Worm (Caenorhabditis elegans): ENCODE results near the gene lurp-3.

Gene lurp-3

DNA sequence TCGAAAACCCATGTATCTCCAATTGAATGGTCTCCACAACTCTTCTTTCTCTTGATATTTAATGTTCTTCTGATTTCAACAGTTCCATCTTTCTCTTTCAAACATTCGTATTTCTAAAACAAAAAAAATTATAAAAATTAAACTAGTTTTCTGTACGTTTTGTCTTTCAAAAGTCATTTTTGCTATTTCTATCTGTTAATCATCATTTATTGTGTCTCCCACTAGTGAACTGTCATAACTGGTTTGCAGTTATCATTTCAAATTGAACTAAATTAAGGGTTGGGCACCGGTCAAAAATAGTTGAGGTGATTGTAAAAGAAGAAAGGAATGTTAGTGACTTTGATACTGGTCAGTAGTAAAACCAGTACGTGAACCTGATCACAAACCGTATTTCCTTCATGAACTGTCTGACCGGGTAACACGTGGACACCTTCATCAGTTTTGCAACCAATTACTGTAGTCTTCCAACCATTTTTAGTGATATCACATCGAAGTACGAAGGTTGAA is 32.8 kb downstream of the lurp-3 start:
- no peak for TF ChIP-seq ceh-13 (GFP tag; optimal IDR thresholded peaks at IDR 0.05)
- no peak for TF ChIP-seq tbx-11 (GFP tag; IDR thresholded peaks at IDR 0.05)
- TF ChIP-seq hnd-1 (tag; optimal IDR thresholded peaks at IDR 0.05), result no peak
- TF ChIP-seq sea-1 (GFP tag; conservative IDR thresholded peaks at IDR 0.05), result no peak
- TF ChIP-seq hmg-4 (GFP tag; optimal IDR thresholded peaks at IDR 0.05), result no peak
- TF ChIP-seq ets-7 (tag; optimal IDR thresholded peaks at IDR 0.05), result no peak
- TF ChIP-seq flt-1 (GFP tag; IDR thresholded peaks at IDR 0.05), result no peak
- no peak for TF ChIP-seq aly-1 (tag; optimal IDR thresholded peaks at IDR 0.05)
- no peak for TF ChIP-seq scrt-1 (GFP tag; IDR thresholded peaks at IDR 0.05)
- no peak for TF ChIP-seq F13C5.2 (tag; optimal IDR thresholded peaks at IDR 0.05)
- no peak for TF ChIP-seq tra-4 (tag; optimal IDR thresholded peaks at IDR 0.05)
- no peak for TF ChIP-seq B0310.2 (tag; optimal IDR thresholded peaks at IDR 0.05)
- no peak for TF ChIP-seq ama-1 (optimal IDR thresholded peaks at IDR 0.05)

DNA sequence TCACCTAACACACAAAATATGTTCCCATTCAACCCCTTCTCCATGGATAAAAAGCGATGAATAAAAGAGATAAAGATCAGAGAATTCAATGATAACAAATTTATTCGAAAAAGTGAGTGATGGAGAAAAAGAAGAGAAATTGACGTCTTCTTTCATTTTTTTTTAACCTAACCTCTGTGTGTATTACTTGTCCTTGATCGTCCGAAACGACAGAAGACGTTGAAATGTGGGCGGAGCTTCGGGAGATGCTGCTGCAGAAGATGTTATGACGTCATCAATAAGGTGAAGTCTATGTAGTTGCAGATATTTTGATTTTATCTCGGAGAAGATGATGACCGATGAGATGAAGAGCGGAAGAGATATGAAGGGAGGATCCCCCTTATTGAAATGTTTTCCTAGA is 34.3 kb downstream of the lurp-3 start, which contains the start of gene T10G3.3:
T10G3.3 (minus strand) TSS at position 370 of the 400 bp plus-strand sequence.
- TF ChIP-seq flt-1 (GFP tag; IDR thresholded peaks at IDR 0.05) (no peak), tbx-11 (GFP tag; IDR thresholded peaks at IDR 0.05) (no peak), ama-1 (optimal IDR thresholded peaks at IDR 0.05) (no peak), ets-7 (tag; optimal IDR thresholded peaks at IDR 0.05) (no peak), pes-1 (GFP tag; IDR thresholded peaks at IDR 0.05) (no peak), tbx-37 (GFP tag; conservative IDR thresholded peaks at IDR 0.05) (no peak), ceh-13 (GFP tag; optimal IDR thresholded peaks at IDR 0.05) (no peak), scrt-1 (GFP tag; IDR thresholded peaks at IDR 0.05) (no peak), aly-1 (tag; optimal IDR thresholded peaks at IDR 0.05) (no peak), sea-1 (GFP tag; conservative IDR thresholded peaks at IDR 0.05) (no peak)

DNA sequence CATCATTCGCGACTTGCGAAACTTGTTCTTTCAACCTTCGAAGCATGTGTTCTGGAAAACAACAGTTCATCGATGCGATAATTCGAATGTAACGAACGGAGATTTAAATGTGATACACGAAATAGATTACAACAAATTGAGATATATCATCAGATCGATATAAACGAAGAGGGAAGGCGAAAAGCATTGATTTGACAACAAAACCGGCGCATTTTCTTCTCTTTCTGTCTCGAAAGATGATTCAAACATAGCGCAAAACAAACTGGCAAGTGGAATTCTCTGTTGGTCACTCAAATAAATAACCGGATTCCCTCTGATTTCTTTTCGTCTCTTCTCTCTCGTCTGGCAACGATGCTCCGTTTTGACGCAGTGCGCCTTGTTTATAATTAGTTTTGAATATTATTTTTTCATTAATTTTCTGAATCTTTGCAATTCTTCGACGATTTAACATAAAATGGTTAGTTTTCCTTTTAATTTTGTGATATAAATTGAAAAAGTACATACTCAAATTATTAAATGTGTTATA is 41.8 kb downstream of the lurp-3 start, which contains the start of the genes eea-1 and gut-2:
eea-1 (minus strand) TSS at position 51 of the 526 bp plus-strand sequence.
gut-2 (plus strand) TSS at position 369 of the 526 bp plus-strand sequence.
- TF ChIP-seq scrt-1 (GFP tag; IDR thresholded peaks at IDR 0.05) (no peak), F13C5.2 (tag; optimal IDR thresholded peaks at IDR 0.05) (peak; percentile 66)

DNA sequence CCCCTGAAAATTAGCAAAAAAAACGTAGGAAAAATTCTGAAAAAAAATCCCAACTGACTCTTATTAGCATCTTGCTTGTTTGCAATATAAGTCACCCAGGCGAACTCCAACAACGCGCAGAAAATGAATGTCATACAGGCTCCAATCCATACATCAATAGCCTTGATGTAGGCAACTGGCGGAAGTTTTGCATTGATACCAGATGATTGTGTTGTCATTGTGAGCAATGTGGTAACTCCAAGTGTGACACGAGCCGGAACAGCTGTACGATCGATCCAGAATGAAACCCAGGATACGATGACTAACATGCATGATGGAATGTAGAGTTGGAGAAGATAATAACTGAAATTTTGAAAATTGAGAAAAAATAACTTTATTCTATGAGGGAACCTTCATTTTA is 43.7 kb downstream of the lurp-3 start:
- TF ChIP-seq ceh-13 (GFP tag; optimal IDR thresholded peaks at IDR 0.05), result no peak
- TF ChIP-seq B0310.2 (tag; optimal IDR thresholded peaks at IDR 0.05), result no peak
- no peak for TF ChIP-seq tbx-37 (GFP tag; conservative IDR thresholded peaks at IDR 0.05)
- TF ChIP-seq ets-7 (tag; optimal IDR thresholded peaks at IDR 0.05), result no peak
- TF ChIP-seq tbx-11 (GFP tag; IDR thresholded peaks at IDR 0.05), result no peak
- no peak for TF ChIP-seq aly-1 (tag; optimal IDR thresholded peaks at IDR 0.05)
- TF ChIP-seq tra-4 (tag; optimal IDR thresholded peaks at IDR 0.05), result no peak
- TF ChIP-seq hmg-4 (GFP tag; optimal IDR thresholded peaks at IDR 0.05), result no peak
- no peak for TF ChIP-seq F13C5.2 (tag; optimal IDR thresholded peaks at IDR 0.05)
- TF ChIP-seq sea-1 (GFP tag; conservative IDR thresholded peaks at IDR 0.05), result no peak
- no peak for TF ChIP-seq ama-1 (optimal IDR thresholded peaks at IDR 0.05)
- TF ChIP-seq ceh-36 (tag; optimal IDR thresholded peaks at IDR 0.05), result no peak
- no peak for TF ChIP-seq hmbx-1 (tag; optimal IDR thresholded peaks at IDR 0.05)

DNA sequence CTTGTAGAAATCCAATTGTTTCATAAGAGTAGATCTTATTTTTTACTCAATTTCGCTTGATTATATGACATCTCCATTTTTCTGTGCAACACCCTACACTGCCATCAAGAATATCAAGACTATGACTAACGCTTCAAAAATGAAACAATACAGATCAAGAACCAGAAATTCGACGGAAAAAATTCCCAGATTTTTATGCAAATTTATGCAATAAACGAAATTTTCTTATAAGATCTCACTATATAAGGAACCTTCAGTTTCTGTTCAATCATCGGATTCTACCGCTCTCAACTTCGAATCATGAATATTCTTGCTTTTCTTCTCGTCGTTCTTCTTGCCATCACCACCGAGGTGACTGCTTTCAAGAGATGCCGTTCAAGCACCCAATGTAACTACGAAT is 50.8 kb downstream of the lurp-3 start, which contains the start of gene R11G10.4:
R11G10.4 (plus strand) TSS at position 301 of the 400 bp plus-strand sequence.
- TF ChIP-seq hmg-4 (GFP tag; optimal IDR thresholded peaks at IDR 0.05), result no peak
- no peak for TF ChIP-seq ets-7 (tag; optimal IDR thresholded peaks at IDR 0.05)
- TF ChIP-seq hmbx-1 (tag; optimal IDR thresholded peaks at IDR 0.05), result no peak
- no peak for TF ChIP-seq sea-1 (GFP tag; conservative IDR thresholded peaks at IDR 0.05)
- TF ChIP-seq aly-1 (tag; optimal IDR thresholded peaks at IDR 0.05), result no peak
- no peak for TF ChIP-seq B0310.2 (tag; optimal IDR thresholded peaks at IDR 0.05)
- TF ChIP-seq ceh-13 (GFP tag; optimal IDR thresholded peaks at IDR 0.05), result no peak

Measured in whole organism, early embryonic.